Worm (Caenorhabditis elegans) whole organism, L1 larva: ENCODE results near the gene sre-42.

Experiments used
- C04F5.9 ChIP-seq: sonication (generic microtip); optimal IDR thresholded peaks from 2 replicates; lab custom pipeline; 2016; ENCODE audit warnings: missing genetic modification characterization, missing compliant biosample characterization
- C34B4.2 ChIP-seq: sonication (generic microtip); optimal IDR thresholded peaks from 2 replicates; lab custom pipeline; 2017; ENCODE audit warnings: mild to moderate bottlenecking, missing genetic modification characterization, missing compliant biosample characterization
- alr-1 ChIP-seq: fragments of 200-800 bp; sonication (Bioruptor generic); optimal IDR thresholded peaks from 2 replicates; lab custom pipeline; 2018; ENCODE audit warnings: borderline replicate concordance, mild to moderate bottlenecking, missing genetic modification characterization, missing compliant biosample characterization
- blmp-1 ChIP-seq: fragments of 150-350 bp; optimal IDR thresholded peaks from 2 replicates; lab custom pipeline; 2014; ENCODE audit warnings: missing biosample characterization, missing genetic modification characterization
- ceh-63 ChIP-seq: fragments of 200-800 bp; sonication (Bioruptor generic); optimal IDR thresholded peaks from 2 replicates; lab custom pipeline; 2018; ENCODE audit warnings: mild to moderate bottlenecking, missing genetic modification characterization, missing compliant biosample characterization
- ceh-82 ChIP-seq, 3 experiments: fragments of 150-350 bp in 1 of 3; sonication (generic microtip) in 2 of 3; optimal IDR thresholded peaks; 2 replicates each; lab custom pipeline; 2014 to 2017; ENCODE audit warnings: missing biosample characterization in 3 of 3, missing genetic modification characterization in 3 of 3
- ceh-90 ChIP-seq: sonication (generic microtip); optimal IDR thresholded peaks from 2 replicates; lab custom pipeline; 2016; ENCODE audit warnings: missing genetic modification characterization, missing compliant biosample characterization
- ces-1 ChIP-seq: fragments of 150-350 bp; optimal IDR thresholded peaks from 2 replicates; lab custom pipeline; 2014; ENCODE audit warnings: missing biosample characterization, missing genetic modification reagents, missing genetic modification characterization
- efl-1 ChIP-seq, 4 experiments: fragments of 150-350 bp; optimal IDR thresholded peaks in 3 of 4; peaks in 1 of 4; 1 replicate in 1 of 4; 2 replicates in 3 of 4; lab custom pipeline; 2014; ENCODE audit warnings: missing biosample characterization in 2 of 4, missing genetic modification characterization in 2 of 4, missing genetic modification reagents in 2 of 4
- efl-3 ChIP-seq: fragments of 200-800 bp; sonication (Bioruptor generic); optimal IDR thresholded peaks from 2 replicates; lab custom pipeline; 2018; ENCODE audit warnings: mild to moderate bottlenecking, missing genetic modification characterization, missing compliant biosample characterization
- elt-2 ChIP-seq: sonication (generic microtip); optimal IDR thresholded peaks from 2 replicates; lab custom pipeline; 2016; ENCODE audit warnings: missing genetic modification characterization, mild to moderate bottlenecking, inconsistent platforms, missing compliant biosample characterization, missing genetic modification reagents
- elt-3 ChIP-seq, 6 experiments: fragments of 150-350 bp in 1 of 6; sonication (generic microtip); optimal IDR thresholded peaks; 2 replicates each; lab custom pipeline; 2017 to 2018; ENCODE audit warnings: missing biosample characterization in 6 of 6, missing genetic modification characterization in 6 of 6, inconsistent platforms in 1 of 6
- fkh-10 ChIP-seq: sonication (generic microtip); optimal IDR thresholded peaks from 2 replicates; lab custom pipeline; 2017; ENCODE audit warnings: missing biosample characterization, missing genetic modification reagents, missing genetic modification characterization
- fkh-8 ChIP-seq: sonication (generic microtip); optimal IDR thresholded peaks from 2 replicates; lab custom pipeline; 2016; ENCODE audit warnings: mild to moderate bottlenecking, missing genetic modification characterization, missing compliant biosample characterization
- grh-1 ChIP-seq: fragments of 200-800 bp; sonication (Bioruptor generic); IDR thresholded peaks from 2 replicates; pipeline ENCODE4 v1.3.6; 2022; ENCODE audit warnings: missing genetic modification reagents, missing genetic modification characterization, missing compliant biosample characterization
- lin-13 ChIP-seq: fragments of 150-350 bp; optimal IDR thresholded peaks from 2 replicates; lab custom pipeline; 2014; ENCODE audit warnings: missing biosample characterization, missing genetic modification reagents, missing genetic modification characterization
- lin-14 ChIP-seq: fragments of 200-800 bp; sonication (Bioruptor generic); optimal IDR thresholded peaks from 2 replicates; lab custom pipeline; 2018; ENCODE audit warnings: mild to moderate bottlenecking, missing genetic modification characterization, moderate library complexity, missing compliant biosample characterization
- lin-15B ChIP-seq: fragments of 150-350 bp; sonication (generic microtip); optimal IDR thresholded peaks from 3 replicates; lab custom pipeline; 2014; ENCODE audit warnings: missing biosample characterization, missing genetic modification characterization
- lin-35 ChIP-seq, 2 experiments: fragments of 150-350 bp; optimal IDR thresholded peaks; 2 replicates each; lab custom pipeline; 2014; ENCODE audit warnings: missing biosample characterization in 2 of 2, missing genetic modification characterization in 2 of 2, missing genetic modification reagents in 2 of 2
- lsy-2 ChIP-seq, 2 experiments: fragments of 150-350 bp; optimal IDR thresholded peaks; 2 replicates each; lab custom pipeline; 2014; ENCODE audit warnings: missing biosample characterization in 2 of 2, missing genetic modification characterization in 2 of 2
- mab-9 ChIP-seq: fragments of 200-800 bp; sonication (Bioruptor generic); IDR thresholded peaks from 2 replicates; pipeline ENCODE4 v1.3.6; 2022; ENCODE audit warnings: missing genetic modification reagents, missing genetic modification characterization, missing compliant biosample characterization
- mef-2 ChIP-seq: fragments of 150-350 bp; optimal IDR thresholded peaks from 2 replicates; lab custom pipeline; 2014; ENCODE audit warnings: missing biosample characterization, missing genetic modification characterization
- mep-1 ChIP-seq: fragments of 150-350 bp; optimal IDR thresholded peaks from 2 replicates; lab custom pipeline; 2014; ENCODE audit warnings: missing biosample characterization, missing genetic modification characterization
- nhr-11 ChIP-seq: fragments of 150-350 bp; optimal IDR thresholded peaks from 2 replicates; lab custom pipeline; 2014; ENCODE audit warnings: missing biosample characterization, missing genetic modification characterization
- nhr-12 ChIP-seq: sonication (generic microtip); optimal IDR thresholded peaks from 2 replicates; lab custom pipeline; 2017; ENCODE audit warnings: missing biosample characterization, missing genetic modification characterization
- nhr-19 ChIP-seq: fragments of 200-800 bp; sonication (Bioruptor generic); conservative IDR thresholded peaks from 2 replicates; pipeline ENCODE4 v1.3.6; 2022; ENCODE audit warnings: missing genetic modification characterization, missing compliant biosample characterization
- nhr-20 ChIP-seq: sonication (generic microtip); optimal IDR thresholded peaks from 2 replicates; lab custom pipeline; 2016; ENCODE audit warnings: mild to moderate bottlenecking, missing genetic modification characterization, missing compliant biosample characterization
- nhr-47 ChIP-seq: sonication (generic microtip); optimal IDR thresholded peaks from 2 replicates; lab custom pipeline; 2016; ENCODE audit warnings: mild to moderate bottlenecking, missing genetic modification characterization, moderate library complexity, missing compliant biosample characterization
- nhr-71 ChIP-seq: sonication (generic microtip); optimal IDR thresholded peaks from 2 replicates; lab custom pipeline; 2016; ENCODE audit warnings: mild to moderate bottlenecking, missing genetic modification characterization, moderate library complexity, missing compliant biosample characterization
- nhr-77 ChIP-seq: fragments of 150-350 bp; optimal IDR thresholded peaks from 2 replicates; lab custom pipeline; 2014; ENCODE audit warnings: missing biosample characterization, missing genetic modification characterization
- nhr-84 ChIP-seq: sonication (generic microtip); optimal IDR thresholded peaks from 2 replicates; lab custom pipeline; 2017; ENCODE audit warnings: missing biosample characterization, missing genetic modification characterization
- nhr-85 ChIP-seq: sonication (generic microtip); peaks from one replicate; lab custom pipeline; 2016; ENCODE audit warnings: missing genetic modification characterization, inconsistent platforms, missing compliant biosample characterization
- pqm-1 ChIP-seq: sonication (generic microtip); optimal IDR thresholded peaks from 3 replicates; lab custom pipeline; 2017; ENCODE audit warnings: missing biosample characterization, missing genetic modification characterization
- rnt-1 ChIP-seq: sonication (generic microtip); optimal IDR thresholded peaks from 2 replicates; lab custom pipeline; 2016; ENCODE audit warnings: mild to moderate bottlenecking, missing genetic modification characterization, moderate library complexity, missing compliant biosample characterization
- snu-23 ChIP-seq: sonication (generic microtip); optimal IDR thresholded peaks from 2 replicates; lab custom pipeline; 2016; ENCODE audit warnings: missing genetic modification characterization, missing compliant biosample characterization
- sptf-1 ChIP-seq: fragments of 150-350 bp; optimal IDR thresholded peaks from 2 replicates; lab custom pipeline; 2014; ENCODE audit warnings: missing biosample characterization, missing genetic modification characterization
- sup-37 ChIP-seq: fragments of 200-800 bp; sonication (Bioruptor generic); optimal IDR thresholded peaks from 2 replicates; lab custom pipeline; 2018; ENCODE audit warnings: mild to moderate bottlenecking, missing genetic modification characterization, missing compliant biosample characterization
- tbx-2 ChIP-seq: sonication (generic microtip); optimal IDR thresholded peaks from 2 replicates; lab custom pipeline; 2016; ENCODE audit warnings: missing genetic modification characterization, missing compliant biosample characterization
- tlp-1 ChIP-seq: fragments of 150-350 bp; optimal IDR thresholded peaks from 2 replicates; lab custom pipeline; 2014; ENCODE audit warnings: missing biosample characterization, missing genetic modification characterization
- unc-30 ChIP-seq: sonication (generic microtip); optimal IDR thresholded peaks from 2 replicates; lab custom pipeline; 2017; ENCODE audit warnings: missing biosample characterization, missing genetic modification characterization
- vab-15 ChIP-seq: sonication (generic microtip); optimal IDR thresholded peaks from 2 replicates; lab custom pipeline; 2017; ENCODE audit warnings: missing genotype, mild to moderate bottlenecking, missing genetic modification characterization, missing compliant biosample characterization
- xbp-1 ChIP-seq: sonication (generic microtip); optimal IDR thresholded peaks from 2 replicates; lab custom pipeline; 2016; ENCODE audit warnings: missing genetic modification characterization, missing compliant biosample characterization
- zip-4 ChIP-seq: fragments of 200-800 bp; sonication (Bioruptor generic); optimal IDR thresholded peaks from 2 replicates; lab custom pipeline; 2018; ENCODE audit warnings: mild to moderate bottlenecking, missing genetic modification characterization, moderate library complexity, missing compliant biosample characterization
- ztf-11 ChIP-seq, 2 experiments: sonication (generic microtip); optimal IDR thresholded peaks; 2 replicates each; lab custom pipeline; 2016 to 2017; ENCODE audit warnings: missing genetic modification characterization in 2 of 2, missing biosample characterization in 1 of 2, missing compliant biosample characterization in 1 of 2
- ztf-4 ChIP-seq: fragments of 150-350 bp; optimal IDR thresholded peaks from 2 replicates; lab custom pipeline; 2014; ENCODE audit warnings: missing biosample characterization, missing genetic modification characterization

sre-42 gene

ce11 chrII:12353104-12353503 is 33.6 kb downstream of the sre-42 start:
- TF ChIP-seq mef-2: no peak
- TF ChIP-seq rnt-1 (tag; lab: Kevin White, UChicago): no peak
- no peak for TF ChIP-seq ces-1 (GFP tag; lab: Kevin White, UChicago)
- no peak for TF ChIP-seq nhr-20 (tag; lab: Kevin White, UChicago)
- TF ChIP-seq unc-30: no peak
- no peak for TF ChIP-seq grh-1 (GFP tag; lab: Robert Waterston, UW)

- TF ChIP-seq tbx-2 (tag; lab: Kevin White, UChicago) (no peak), elt-2 (tag; lab: Kevin White, UChicago) (peak; percentile 26), blmp-1 (tag; lab: Kevin White, UChicago) (peak; percentile 1), efl-1 (optimal IDR thresholded peaks at IDR 0.05; lab: Kevin White, UChicago) (no peak), efl-1 (GFP tag; optimal IDR thresholded peaks at IDR 0.05 in 1 of 2; lab: Kevin White, UChicago) (peak in 1 of 2 experiments; percentile 51), ztf-11 (tag; optimal IDR thresholded peaks at IDR 0.05; lab: Kevin White, UChicago) (no peak), lsy-2 (tag; optimal IDR thresholded peaks at IDR 0.05; lab: Kevin White, UChicago) (peak in 1 of 2 experiments; percentile 2), fkh-8 (tag; lab: Kevin White, UChicago) (no peak)
Observed at ce11 chrII:12352115-12352514, 34.6 kb downstream of the sre-42 start, which contains the start of gene ras-1. Gene ras-1 (minus strand): TSS chrII:12352243.

ce11 chrII:12350737-12351275 is 35.9 kb downstream of the sre-42 start:
- TF ChIP-seq nhr-20 (tag; lab: Kevin White, UChicago) (peak; percentile 13), lin-14 (GFP tag; lab: Kevin White, UChicago) (peak; percentile 54), nhr-85 (tag; lab: Kevin White, UChicago) (peak; percentile 83), ceh-82 (tag; optimal IDR thresholded peaks at IDR 0.05; lab: Kevin White, UChicago) (peak in 1 of 3 experiments; percentile 1), alr-1 (tag; lab: Kevin White, UChicago) (no peak), mep-1 (peak; percentile 34), lsy-2 (tag; optimal IDR thresholded peaks at IDR 0.05; lab: Kevin White, UChicago) (peak in 1 of 2 experiments; percentile 72), elt-3 (tag; optimal IDR thresholded peaks at IDR 0.05; lab: Kevin White, UChicago) (peak in 1 of 6 experiments; percentile 24), nhr-71 (tag; lab: Kevin White, UChicago) (peak; percentile 25), pqm-1 (tag; lab: Kevin White, UChicago) (no peak), fkh-10 (GFP tag; lab: Kevin White, UChicago) (no peak), snu-23 (GFP tag; lab: Kevin White, UChicago) (peak; percentile 40), lin-35 (GFP tag; optimal IDR thresholded peaks at IDR 0.05; lab: Kevin White, UChicago) (peak in 1 of 2 experiments; percentile 17), ztf-4 (tag; lab: Kevin White, UChicago) (no peak), blmp-1 (tag; lab: Kevin White, UChicago) (peak; percentile 12), xbp-1 (no peak)

ce11 chrII:12349866-12350265 is 36.8 kb downstream of the sre-42 start:
- TF ChIP-seq C34B4.2 (tag; lab: Kevin White, UChicago) (no peak), ces-1 (GFP tag; lab: Kevin White, UChicago) (no peak), nhr-11 (tag; lab: Kevin White, UChicago) (no peak), C04F5.9 (tag; lab: Kevin White, UChicago) (no peak), lin-15B (tag; lab: Kevin White, UChicago) (no peak), efl-3 (no peak), nhr-47 (no peak), lin-13 (GFP tag; lab: Kevin White, UChicago) (no peak), efl-1 (optimal IDR thresholded peaks at IDR 0.05; lab: Kevin White, UChicago) (no peak), efl-1 (GFP tag; optimal IDR thresholded peaks at IDR 0.05 in 1 of 2; lab: Kevin White, UChicago) (no peak), lin-14 (GFP tag; lab: Kevin White, UChicago) (peak; percentile 37), nhr-19 (GFP tag; lab: Robert Waterston, UW) (no peak), sptf-1 (no peak), tlp-1 (tag; lab: Kevin White, UChicago) (no peak), elt-3 (tag; optimal IDR thresholded peaks at IDR 0.05; lab: Kevin White, UChicago) (no peak), nhr-20 (tag; lab: Kevin White, UChicago) (peak; percentile 7), zip-4 (GFP tag; lab: Kevin White, UChicago) (no peak), ceh-90 (no peak), lin-35 (GFP tag; optimal IDR thresholded peaks at IDR 0.05; lab: Kevin White, UChicago) (peak in 1 of 2 experiments; percentile 33), sup-37 (GFP tag; lab: Kevin White, UChicago) (peak; percentile 39), ceh-63 (GFP tag; lab: Kevin White, UChicago) (no peak), mab-9 (no peak), nhr-84 (tag; lab: Kevin White, UChicago) (no peak), nhr-77 (tag; lab: Kevin White, UChicago) (peak; percentile 44), vab-15 (tag; lab: Kevin White, UChicago) (no peak), nhr-12 (tag; lab: Kevin White, UChicago) (no peak), ceh-82 (tag; optimal IDR thresholded peaks at IDR 0.05; lab: Kevin White, UChicago) (no peak), grh-1 (GFP tag; lab: Robert Waterston, UW) (no peak)
